Fruit fly (Drosophila melanogaster) whole organism, embryonic: ENCODE measurements around the gene nmo.
A peak's percentile ranks its signal among the peaks of the same experiment; 100 is the strongest.

ENCODE experiments used
- B-H1 ChIP-seq: fragments of 200-800 bp; sonication (Bioruptor generic); IDR thresholded peaks from 3 replicates; pipeline ENCODE4 v1.3.6; 2022; ENCODE audit warnings: missing biosample characterization, missing genetic modification characterization
- Blimp-1 ChIP-seq: fragments of 200-800 bp; sonication (Bioruptor generic); optimal IDR thresholded peaks from 3 replicates; lab custom pipeline; 2018; ENCODE audit warnings: missing biosample characterization, missing genetic modification characterization, mild to moderate bottlenecking, moderate library complexity, missing genetic modification reagents
- CG10209 ChIP-seq: fragments of 200-800 bp; sonication (Bioruptor generic); optimal IDR thresholded peaks from 3 replicates; lab custom pipeline; 2017; ENCODE audit warnings: missing biosample characterization, mild to moderate bottlenecking, missing genetic modification characterization, missing genetic modification reagents
- CG10267 ChIP-seq: fragments of 200-800 bp; sonication (Bioruptor generic); optimal IDR thresholded peaks from 2 replicates; lab custom pipeline; 2018; ENCODE audit warnings: missing biosample characterization, mild to moderate bottlenecking, missing genetic modification characterization, moderate library complexity
- CG10979 ChIP-seq: fragments of 200-800 bp; sonication (Bioruptor generic); optimal IDR thresholded peaks from 2 replicates; lab custom pipeline; 2018; ENCODE audit warnings: missing biosample characterization, mild to moderate bottlenecking, missing genetic modification characterization, moderate library complexity
- CG12071 ChIP-seq: fragments of 200-800 bp; sonication (Bioruptor generic); optimal IDR thresholded peaks from 3 replicates; lab custom pipeline; 2018; ENCODE audit warnings: missing biosample characterization, mild to moderate bottlenecking, missing genetic modification characterization
- CG12299 ChIP-seq: fragments of 200-800 bp; sonication (Bioruptor generic); optimal IDR thresholded peaks from 2 replicates; lab custom pipeline; 2018; ENCODE audit warnings: missing biosample characterization, mild to moderate bottlenecking, missing genetic modification characterization
- CG14050 ChIP-seq: fragments of 200-800 bp; sonication (Bioruptor generic); IDR thresholded peaks from 3 replicates; pipeline ENCODE4 v1.3.6; 2022; ENCODE audit warnings: missing biosample characterization, missing genetic modification characterization
- CG14710 ChIP-seq: fragments of 200-800 bp; sonication (Bioruptor generic); optimal IDR thresholded peaks from 3 replicates; lab custom pipeline; 2019; ENCODE audit warnings: missing biosample characterization, mild to moderate bottlenecking, missing genetic modification characterization, moderate library complexity
- CG15601 ChIP-seq: fragments of 200-800 bp; sonication (Bioruptor generic); optimal IDR thresholded peaks from 3 replicates; lab custom pipeline; 2019; ENCODE audit warnings: missing biosample characterization, mild to moderate bottlenecking, missing genetic modification characterization, moderate library complexity
- CG17385 ChIP-seq: fragments of 200-800 bp; sonication (Bioruptor generic); optimal IDR thresholded peaks from 3 replicates; lab custom pipeline; 2018; ENCODE audit warnings: missing biosample characterization, mild to moderate bottlenecking, missing genetic modification characterization
- CG17568 ChIP-seq: fragments of 200-800 bp; sonication (Bioruptor generic); optimal IDR thresholded peaks from 2 replicates; lab custom pipeline; 2018; ENCODE audit warnings: missing biosample characterization, mild to moderate bottlenecking, missing genetic modification characterization, moderate library complexity
- CG1832 ChIP-seq: fragments of 200-800 bp; sonication (Bioruptor generic); optimal IDR thresholded peaks from 2 replicates; lab custom pipeline; 2017; ENCODE audit warnings: missing biosample characterization, mild to moderate bottlenecking, missing genetic modification characterization, inconsistent platforms
- CG31224 ChIP-seq: fragments of 200-800 bp; sonication (Bioruptor generic); IDR thresholded peaks from 2 replicates; pipeline ENCODE4 v1.3.6; 2022; ENCODE audit warnings: missing biosample characterization, missing genetic modification characterization
- CG32532 ChIP-seq: fragments of 200-800 bp; sonication (Bioruptor generic); IDR thresholded peaks from 2 replicates; pipeline ENCODE4 v1.3.6; 2022; ENCODE audit warnings: missing biosample characterization, missing genetic modification characterization
- CG7372 ChIP-seq: fragments of 200-800 bp; sonication (Bioruptor generic); IDR thresholded peaks from 2 replicates; pipeline ENCODE4 v1.3.6; 2022; ENCODE audit warnings: missing biosample characterization, missing genetic modification characterization
- CHES-1-like ChIP-seq: fragments of 200-800 bp; sonication (Bioruptor generic); optimal IDR thresholded peaks from 2 replicates; lab custom pipeline; 2016; ENCODE audit warnings: missing biosample characterization, missing genetic modification characterization
- Chrac-16 ChIP-seq: fragments of 200-800 bp; sonication (Bioruptor generic); optimal IDR thresholded peaks from 3 replicates; lab custom pipeline; 2016; ENCODE audit warnings: missing biosample characterization, missing genetic modification characterization
- D ChIP-seq, 2 experiments: fragments of 200-800 bp in 1 of 2; fragments of >200 bp in 1 of 2; sonication (Bioruptor generic) in 1 of 2; optimal IDR thresholded peaks; 2 replicates in 1 of 2; 3 replicates in 1 of 2; lab custom pipeline; 2017; ENCODE audit warnings: mild to moderate bottlenecking in 1 of 2, missing biosample characterization in 1 of 2, missing genetic modification characterization in 1 of 2, missing genetic modification reagents in 1 of 2
- E2f2 ChIP-seq: fragments of 200-800 bp; sonication (Bioruptor generic); IDR thresholded peaks from 2 replicates; pipeline ENCODE4 v1.3.6; 2022; ENCODE audit warnings: missing biosample characterization, missing genetic modification characterization
- Fer3 ChIP-seq: fragments of 200-800 bp; sonication (Bioruptor generic); optimal IDR thresholded peaks from 2 replicates; lab custom pipeline; 2018; ENCODE audit warnings: missing biosample characterization, mild to moderate bottlenecking, missing genetic modification characterization, moderate library complexity
- HmgZ ChIP-seq: fragments of 200-800 bp; sonication (Bioruptor generic); optimal IDR thresholded peaks from 2 replicates; lab custom pipeline; 2018; ENCODE audit warnings: missing biosample characterization, mild to moderate bottlenecking, missing genetic modification characterization
- Lim3 ChIP-seq: fragments of 200-800 bp; sonication (Bioruptor generic); IDR thresholded peaks from 2 replicates; pipeline ENCODE4 v1.3.6; 2022; ENCODE audit warnings: missing biosample characterization, missing genetic modification characterization
- Med ChIP-seq: fragments of 200-800 bp; sonication (Bioruptor generic); peaks from one replicate; lab custom pipeline; 2016; ENCODE audit warnings: missing biosample characterization, missing genetic modification characterization, mild to moderate bottlenecking, inconsistent platforms, moderate library complexity
- Sox100B ChIP-seq: fragments of 200-800 bp; sonication (Bioruptor generic); optimal IDR thresholded peaks from 3 replicates; lab custom pipeline; 2018; ENCODE audit warnings: missing biosample characterization, mild to moderate bottlenecking, missing genetic modification characterization
- aop ChIP-seq: fragments of 200-800 bp; sonication (Bioruptor generic); IDR thresholded peaks from 2 replicates; pipeline ENCODE4 v1.3.6; 2022; ENCODE audit warnings: missing biosample characterization, missing genetic modification characterization
- bsh ChIP-seq, 2 experiments: fragments of 200-800 bp; sonication (Bioruptor generic); optimal IDR thresholded peaks; 2 replicates each; lab custom pipeline; 2017 to 2018; ENCODE audit warnings: mild to moderate bottlenecking in 2 of 2, missing biosample characterization in 2 of 2, missing genetic modification characterization in 2 of 2, moderate library complexity in 1 of 2
- chif ChIP-seq, 2 experiments: fragments of 200-800 bp; sonication (Bioruptor generic); optimal IDR thresholded peaks; 3 replicates each; lab custom pipeline; 2016; ENCODE audit warnings: missing biosample characterization in 2 of 2, missing genetic modification characterization in 2 of 2
- chinmo ChIP-seq: fragments of 200-800 bp; sonication (Bioruptor generic); IDR thresholded peaks from 4 replicates; pipeline ENCODE4 v1.3.6; 2022; ENCODE audit warnings: missing biosample characterization, missing genetic modification characterization; ENCODE audit not compliant: partially characterized antibody
- corto ChIP-seq: fragments of 200-800 bp; sonication (Bioruptor generic); optimal IDR thresholded peaks from 2 replicates; lab custom pipeline; 2016; ENCODE audit warnings: missing biosample characterization, mild to moderate bottlenecking, missing genetic modification characterization, moderate library complexity
- crol ChIP-seq: fragments of 200-800 bp; sonication (Bioruptor generic); IDR thresholded peaks from 2 replicates; pipeline ENCODE4 v1.3.6; 2022; ENCODE audit warnings: missing biosample characterization, missing genetic modification characterization
- emc ChIP-seq: fragments of 200-800 bp; sonication (Bioruptor generic); optimal IDR thresholded peaks from 2 replicates; lab custom pipeline; 2016; ENCODE audit warnings: missing biosample characterization, missing genetic modification characterization
- fd102C ChIP-seq: fragments of 200-800 bp; sonication (Bioruptor generic); optimal IDR thresholded peaks from 2 replicates; lab custom pipeline; 2018; ENCODE audit warnings: missing biosample characterization, mild to moderate bottlenecking, missing genetic modification characterization, moderate library complexity
- ftz-f1 ChIP-seq: fragments of 200-800 bp; sonication (Bioruptor generic); optimal IDR thresholded peaks from 2 replicates; lab custom pipeline; 2016; ENCODE audit warnings: missing biosample characterization, missing genetic modification characterization
- hb ChIP-seq: fragments of 200-800 bp; sonication (Bioruptor generic); IDR thresholded peaks from 3 replicates; pipeline ENCODE4 v1.3.6; 2022; ENCODE audit warnings: missing biosample characterization, missing genetic modification characterization; ENCODE audit not compliant: partially characterized antibody
- hbn ChIP-seq: fragments of 200-800 bp; sonication (Bioruptor generic); IDR thresholded peaks from 2 replicates; pipeline ENCODE4 v1.3.6; 2022; ENCODE audit warnings: missing biosample characterization, missing genetic modification characterization; ENCODE audit not compliant: partially characterized antibody
- hth ChIP-seq: fragments of >200 bp; optimal IDR thresholded peaks from 2 replicates; lab custom pipeline; 2017; ENCODE audit warnings: inconsistent platforms
- kni ChIP-seq: fragments of 200-800 bp; sonication (Bioruptor generic); optimal IDR thresholded peaks from 3 replicates; lab custom pipeline; 2017; ENCODE audit warnings: mild to moderate bottlenecking, missing biosample characterization, missing genetic modification reagents, missing genetic modification characterization
- knrl ChIP-seq: fragments of 200-800 bp; sonication (Bioruptor generic); IDR thresholded peaks from 3 replicates; pipeline ENCODE4 v1.3.6; 2022; ENCODE audit warnings: missing biosample characterization, missing genetic modification characterization; ENCODE audit not compliant: partially characterized antibody
- lbe ChIP-seq: fragments of 200-800 bp; sonication (Bioruptor generic); optimal IDR thresholded peaks from 2 replicates; lab custom pipeline; 2016; ENCODE audit warnings: missing biosample characterization, mild to moderate bottlenecking, missing genetic modification characterization
- maf-S ChIP-seq: fragments of 200-800 bp; sonication (Bioruptor generic); optimal IDR thresholded peaks from 2 replicates; lab custom pipeline; 2016; ENCODE audit warnings: missing biosample characterization, missing genetic modification characterization
- nom ChIP-seq: fragments of 200-800 bp; sonication (Bioruptor generic); optimal IDR thresholded peaks from 2 replicates; lab custom pipeline; 2017; ENCODE audit warnings: missing biosample characterization, missing genetic modification characterization, mild to moderate bottlenecking, moderate library complexity, missing genetic modification reagents
- otp ChIP-seq: fragments of 200-800 bp; sonication (Bioruptor generic); IDR thresholded peaks from 3 replicates; pipeline ENCODE4, ENCODE4 v1.3.6; 2022; ENCODE audit warnings: missing biosample characterization, missing genetic modification characterization
- pho ChIP-seq: fragments of 200-800 bp; sonication (Bioruptor generic); optimal IDR thresholded peaks from 2 replicates; lab custom pipeline; 2016; ENCODE audit warnings: missing biosample characterization, missing genetic modification characterization
- sr ChIP-seq: fragments of 200-800 bp; sonication (Bioruptor generic); IDR thresholded peaks from 3 replicates; pipeline ENCODE4 v1.3.6; 2022; ENCODE audit warnings: missing biosample characterization, missing genetic modification characterization
- tap ChIP-seq: fragments of 200-800 bp; optimal IDR thresholded peaks from 3 replicates; lab custom pipeline; 2019; ENCODE audit warnings: missing biosample characterization, mild to moderate bottlenecking, missing genetic modification characterization, moderate library complexity
- twi ChIP-seq: fragments of 200-800 bp; optimal IDR thresholded peaks from 2 replicates; lab custom pipeline; 2019; ENCODE audit warnings: missing biosample characterization, mild to moderate bottlenecking, missing genetic modification characterization, moderate library complexity
- usp ChIP-seq: fragments of >200 bp; optimal IDR thresholded peaks from 2 replicates; lab custom pipeline; 2017; ENCODE audit warnings: missing biosample characterization, missing genetic modification characterization
- z ChIP-seq: fragments of 200-800 bp; sonication (Bioruptor generic); IDR thresholded peaks from 3 replicates; pipeline ENCODE4 v1.3.6; 2022; ENCODE audit warnings: missing biosample characterization, missing genetic modification characterization

Gene nmo

dm6 chr3L:7993570-7994319 lies 14.9 kb downstream of the nmo start (continued):
- TF ChIP-seq corto (GFP tag; lab: Kevin White, UChicago) (peak; percentile 13), Med (GFP tag; lab: Kevin White, UChicago) (no peak), D (optimal IDR thresholded peaks at IDR 0.05; lab: Kevin White, UChicago) (no peak), D (GFP tag; optimal IDR thresholded peaks at IDR 0.05; lab: Kevin White, UChicago) (peak; percentile 0), CG10209 (GFP tag; lab: Kevin White, UChicago) (no peak), Fer3 (tag; lab: Kevin White, UChicago) (no peak), E2f2 (GFP tag; lab: Robert Waterston, UW) (no peak), CG17568 (GFP tag; lab: Kevin White, UChicago) (no peak), hb (GFP tag; lab: Robert Waterston, UW) (no peak), B-H1 (GFP tag; lab: Robert Waterston, UW) (no peak), Chrac-16 (no peak), CG17385 (GFP tag; lab: Kevin White, UChicago) (peak; percentile 42), CG1832 (GFP tag; lab: Kevin White, UChicago) (no peak), HmgZ (no peak), kni (peak; percentile 49), Blimp-1 (GFP tag; lab: Kevin White, UChicago) (peak; percentile 1), otp (GFP tag; lab: Robert Waterston, UW) (no peak), sr (GFP tag; lab: Robert Waterston, UW) (no peak), hbn (GFP tag; lab: Robert Waterston, UW) (no peak), Sox100B (GFP tag; lab: Kevin White, UChicago) (peak; percentile 12), CG12299 (tag; lab: Kevin White, UChicago) (no peak), CG32532 (GFP tag; lab: Robert Waterston, UW) (no peak), tap (peak; percentile 3), fd102C (GFP tag; lab: Kevin White, UChicago) (no peak), bsh (GFP tag; optimal IDR thresholded peaks at IDR 0.05; lab: Kevin White, UChicago) (peak in 1 of 2 experiments; percentile 67), twi (tag; lab: Kevin White, UChicago) (no peak), Lim3 (GFP tag; lab: Robert Waterston, UW) (no peak), pho (GFP tag; lab: Kevin White, UChicago) (no peak), maf-S (GFP tag; lab: Kevin White, UChicago) (no peak), hth (lab: Kevin White, UChicago) (no peak), CHES-1-like (GFP tag; lab: Kevin White, UChicago) (no peak), CG14710 (peak; percentile 43), lbe (GFP tag; lab: Kevin White, UChicago) (peak; percentile 29), knrl (GFP tag; lab: Robert Waterston, UW) (no peak), CG15601 (no peak), CG12071 (GFP tag; lab: Kevin White, UChicago) (no peak), CG31224 (GFP tag; lab: Robert Waterston, UW) (no peak), nom (GFP tag; lab: Kevin White, UChicago) (peak; percentile 97), CG7372 (no peak), emc (GFP tag; lab: Kevin White, UChicago) (no peak), crol (GFP tag; lab: Robert Waterston, UW) (peak; percentile 65), CG14050 (GFP tag; lab: Robert Waterston, UW) (no peak), CG10267 (peak; percentile 20), ftz-f1 (GFP tag; lab: Kevin White, UChicago) (no peak), aop (GFP tag; lab: Robert Waterston, UW) (no peak), chinmo (GFP tag; lab: Robert Waterston, UW) (peak; percentile 57; the same call in 1 of the 4 replicates), chif (GFP tag; optimal IDR thresholded peaks at IDR 0.05; lab: Kevin White, UChicago) (no peak), CG10979 (tag; lab: Kevin White, UChicago) (peak; percentile 59), z (GFP tag; lab: Robert Waterston, UW) (no peak), usp (GFP tag; lab: Kevin White, UChicago) (no peak)
